Worm (Caenorhabditis elegans) whole organism, mixed stage, embryonic: ENCODE results near the gene B0222.5.

ENCODE experiments used
- ceh-83 ChIP-seq: fragments of 200-800 bp; sonication (Bioruptor generic); optimal IDR thresholded peaks from 2 replicates; lab custom pipeline; 2018; ENCODE audit warnings: mild to moderate bottlenecking, missing genetic modification characterization, missing compliant biosample characterization
- ces-1 ChIP-seq: fragments of 150-350 bp; optimal IDR thresholded peaks from 2 replicates; lab custom pipeline; 2014; ENCODE audit warnings: missing biosample characterization, missing genetic modification reagents, missing genetic modification characterization
- lsy-2 ChIP-seq: fragments of 150-350 bp; optimal IDR thresholded peaks from 2 replicates; lab custom pipeline; 2014; ENCODE audit warnings: missing biosample characterization, missing genetic modification characterization

DNA sequence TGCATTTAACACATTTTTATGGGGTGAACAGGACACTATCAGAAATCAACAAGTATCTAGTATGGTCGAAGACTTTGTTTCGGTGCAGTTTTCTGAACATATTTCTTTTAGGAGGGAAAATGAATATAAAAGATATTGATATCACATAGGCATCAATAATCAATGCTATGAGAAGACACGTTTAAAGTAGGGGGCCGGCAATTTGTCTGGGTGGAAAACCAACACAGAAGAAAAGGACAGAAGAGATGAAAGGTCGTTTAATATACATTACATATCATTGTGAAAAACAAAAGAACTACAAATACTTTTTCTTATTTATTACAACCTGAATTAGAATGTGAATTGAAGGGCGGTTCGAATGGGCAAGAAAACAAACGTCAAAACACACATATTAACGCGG is 2.3 kb downstream of the B0222.5 start:
- no peak for TF ChIP-seq lsy-2 (tag; lab: Kevin White, UChicago)
- no peak for TF ChIP-seq ces-1 (GFP tag; lab: Kevin White, UChicago)
- TF ChIP-seq ceh-83 (GFP tag; lab: Kevin White, UChicago), result no peak
